Worm (Caenorhabditis elegans) whole organism, young adult: Measurements from ENCODE around the gene ZK1307.1.

ENCODE experiments used
- B0019.2 ChIP-seq: fragments of 200-800 bp; sonication (Bioruptor generic); conservative IDR thresholded peaks from 2 replicates; pipeline ENCODE4 v1.3.6; 2022; ENCODE audit warnings: missing genetic modification reagents, missing genetic modification characterization, missing compliant biosample characterization
- B0261.1 ChIP-seq: sonication (generic microtip); optimal IDR thresholded peaks from 2 replicates; lab custom pipeline; 2016; ENCODE audit warnings: mild to moderate bottlenecking, missing genetic modification characterization, moderate library complexity, missing compliant biosample characterization
- B0336.3 ChIP-seq: fragments of 200-800 bp; sonication (Bioruptor generic); IDR thresholded peaks from 2 replicates; pipeline ENCODE4 v1.3.6; 2022; ENCODE audit warnings: missing genetic modification characterization, missing compliant biosample characterization
- C17E4.6 ChIP-seq: fragments of 200-800 bp; sonication (Bioruptor generic); IDR thresholded peaks from 2 replicates; pipeline ENCODE4 v1.3.6; 2022; ENCODE audit warnings: missing genetic modification reagents, missing genetic modification characterization, missing compliant biosample characterization
- F23B12.7 ChIP-seq: sonication (generic microtip); optimal IDR thresholded peaks from 2 replicates; lab custom pipeline; 2017; ENCODE audit warnings: missing genetic modification characterization, mild to moderate bottlenecking, missing compliant biosample characterization, antibody characterized with exemption, moderate library complexity; ENCODE audit not compliant: insufficient read depth
- F39B2.1 ChIP-seq: fragments of 200-800 bp; sonication (Bioruptor generic); IDR thresholded peaks from 2 replicates; pipeline ENCODE4 v1.3.6; 2022; ENCODE audit warnings: missing genetic modification reagents, missing genetic modification characterization, missing compliant biosample characterization
- F52B5.7 ChIP-seq: sonication (generic microtip); optimal IDR thresholded peaks from 2 replicates; lab custom pipeline; 2016; ENCODE audit warnings: mild to moderate bottlenecking, missing genetic modification characterization, missing compliant biosample characterization
- F57A8.1 ChIP-seq: fragments of 200-800 bp; sonication (Bioruptor generic); optimal IDR thresholded peaks from 2 replicates; lab custom pipeline; 2018; ENCODE audit warnings: mild to moderate bottlenecking, missing genetic modification characterization, moderate library complexity, missing compliant biosample characterization
- T07F8.4 ChIP-seq: sonication (generic microtip); optimal IDR thresholded peaks from 2 replicates; lab custom pipeline; 2016; ENCODE audit warnings: mild to moderate bottlenecking, missing genetic modification characterization, moderate library complexity, missing compliant biosample characterization
- T26A5.8 ChIP-seq: sonication (generic microtip); optimal IDR thresholded peaks from 2 replicates; lab custom pipeline; 2016; ENCODE audit warnings: missing genetic modification characterization, missing compliant biosample characterization
- Y53G8AR.9 ChIP-seq: fragments of 200-800 bp; sonication (Bioruptor generic); conservative IDR thresholded peaks from 2 replicates; pipeline ENCODE4 v1.3.6; 2022; ENCODE audit warnings: missing genetic modification reagents, missing genetic modification characterization, missing compliant biosample characterization
- Y67H2A.10 ChIP-seq: fragments of 200-800 bp; sonication (Bioruptor generic); conservative IDR thresholded peaks from 2 replicates; pipeline ENCODE4 v1.3.6; 2022; ENCODE audit warnings: missing genetic modification reagents, missing genetic modification characterization, missing compliant biosample characterization
- Y79H2A.3 ChIP-seq: fragments of 200-800 bp; sonication (Bioruptor generic); conservative IDR thresholded peaks from 2 replicates; pipeline ENCODE4 v1.3.6; 2022; ENCODE audit warnings: missing genetic modification reagents, missing genetic modification characterization, missing compliant biosample characterization
- Y95B8A.8 ChIP-seq: fragments of 200-800 bp; sonication (Bioruptor generic); IDR thresholded peaks from 2 replicates; pipeline ENCODE4 v1.3.6; 2022; ENCODE audit warnings: missing genetic modification reagents, missing genetic modification characterization, missing compliant biosample characterization
- ama-1 ChIP-seq, 3 experiments: fragments of 150-350 bp in 1 of 3; sonication (generic microtip) in 2 of 3; optimal IDR thresholded peaks; 2 replicates each; lab custom pipeline; 2014 to 2018; ENCODE audit warnings: missing biosample characterization in 2 of 3, missing genetic modification characterization in 2 of 3, missing genetic modification reagents in 2 of 3
- aptf-2 ChIP-seq: fragments of 200-800 bp; sonication (Bioruptor generic); conservative IDR thresholded peaks from 2 replicates; pipeline ENCODE4 v1.3.6; 2022; ENCODE audit warnings: missing genetic modification reagents, missing genetic modification characterization, missing compliant biosample characterization
- attf-3 ChIP-seq: fragments of 200-800 bp; sonication (Bioruptor generic); conservative IDR thresholded peaks from 2 replicates; pipeline ENCODE4 v1.3.6; 2022; ENCODE audit warnings: missing genetic modification reagents, missing genetic modification characterization, missing compliant biosample characterization
- attf-6 ChIP-seq: fragments of 200-800 bp; sonication (Bioruptor generic); IDR thresholded peaks from 2 replicates; pipeline ENCODE4 v1.3.6; 2022; ENCODE audit warnings: missing genetic modification reagents, missing genetic modification characterization, missing compliant biosample characterization
- bed-1 ChIP-seq: fragments of 200-800 bp; sonication (Bioruptor generic); IDR thresholded peaks from 2 replicates; pipeline ENCODE4 v1.3.6; 2022; ENCODE audit warnings: missing genetic modification reagents, missing genetic modification characterization, missing compliant biosample characterization
- bed-2 ChIP-seq: fragments of 200-800 bp; sonication (Bioruptor generic); IDR thresholded peaks from 2 replicates; pipeline ENCODE4 v1.3.6; 2022; ENCODE audit warnings: missing genetic modification reagents, missing genetic modification characterization, missing compliant biosample characterization
- ceh-27 ChIP-seq: fragments of 200-800 bp; sonication (Bioruptor generic); optimal IDR thresholded peaks from 2 replicates; lab custom pipeline; 2018; ENCODE audit warnings: mild to moderate bottlenecking, missing genetic modification characterization, moderate library complexity, missing compliant biosample characterization
- chd-7 ChIP-seq: sonication (generic microtip); optimal IDR thresholded peaks from 2 replicates; lab custom pipeline; 2016; ENCODE audit warnings: mild to moderate bottlenecking, missing genetic modification characterization, moderate library complexity, missing compliant biosample characterization
- dpl-1 ChIP-seq: fragments of 150-350 bp; optimal IDR thresholded peaks from 2 replicates; lab custom pipeline; 2014; ENCODE audit warnings: missing biosample characterization, missing genetic modification reagents, missing genetic modification characterization
- egl-18 ChIP-seq: fragments of 200-800 bp; sonication (Bioruptor generic); IDR thresholded peaks from 2 replicates; pipeline ENCODE4 v1.3.6; 2022; ENCODE audit warnings: missing genetic modification reagents, missing genetic modification characterization, missing compliant biosample characterization
- egrh-3 ChIP-seq: fragments of 200-800 bp; sonication (Bioruptor generic); IDR thresholded peaks from 2 replicates; pipeline ENCODE4 v1.3.6; 2022; ENCODE audit warnings: missing genetic modification reagents, missing genetic modification characterization, missing compliant biosample characterization
- hmg-1.2 ChIP-seq: fragments of 200-800 bp; sonication (Bioruptor generic); IDR thresholded peaks from 2 replicates; pipeline ENCODE4 v1.3.6; 2022; ENCODE audit warnings: missing genetic modification reagents, missing genetic modification characterization, missing compliant biosample characterization
- hsf-1 ChIP-seq: fragments of 200-800 bp; sonication (Bioruptor generic); IDR thresholded peaks from 2 replicates; pipeline ENCODE4 v1.3.6; 2022; ENCODE audit warnings: missing genetic modification reagents, missing genetic modification characterization, missing compliant biosample characterization
- lag-1 ChIP-seq: fragments of 200-800 bp; sonication (Bioruptor generic); IDR thresholded peaks from 2 replicates; pipeline ENCODE4 v1.3.6; 2022; ENCODE audit warnings: missing genetic modification reagents, missing genetic modification characterization, missing compliant biosample characterization
- let-526 ChIP-seq: fragments of 200-800 bp; sonication (Bioruptor generic); IDR thresholded peaks from 2 replicates; pipeline ENCODE4 v1.3.6; 2022; ENCODE audit warnings: missing genetic modification reagents, missing genetic modification characterization, missing compliant biosample characterization
- let-607 ChIP-seq, 2 experiments: fragments of 200-800 bp in 1 of 2; sonication (Bioruptor generic) in 1 of 2; sonication (generic microtip) in 1 of 2; optimal IDR thresholded peaks; 2 replicates each; lab custom pipeline; 2016 to 2018; ENCODE audit warnings: mild to moderate bottlenecking in 2 of 2, missing compliant biosample characterization in 2 of 2, missing genetic modification characterization in 2 of 2, moderate library complexity in 2 of 2, missing genotype in 1 of 2
- lin-40 ChIP-seq: sonication (generic microtip); optimal IDR thresholded peaks from 2 replicates; lab custom pipeline; 2016; ENCODE audit warnings: missing genetic modification characterization, mild to moderate bottlenecking, missing compliant biosample characterization, missing genotype, missing genetic modification reagents
- lir-1 ChIP-seq: fragments of 200-800 bp; sonication (Bioruptor generic); conservative IDR thresholded peaks from 2 replicates; pipeline ENCODE4 v1.3.6; 2022; ENCODE audit warnings: missing genetic modification reagents, missing genetic modification characterization, missing compliant biosample characterization
- lsl-1 ChIP-seq: fragments of 200-800 bp; sonication (Bioruptor generic); optimal IDR thresholded peaks from 2 replicates; lab custom pipeline; 2018; ENCODE audit warnings: mild to moderate bottlenecking, missing genetic modification characterization, moderate library complexity, missing compliant biosample characterization
- nfyb-1 ChIP-seq: fragments of 200-800 bp; sonication (Bioruptor generic); IDR thresholded peaks from 2 replicates; pipeline ENCODE4 v1.3.6; 2022; ENCODE audit warnings: missing genetic modification reagents, missing genetic modification characterization, missing compliant biosample characterization
- nhr-120 ChIP-seq: fragments of 200-800 bp; sonication (Bioruptor generic); IDR thresholded peaks from 2 replicates; pipeline ENCODE4 v1.3.6; 2022; ENCODE audit warnings: missing genetic modification characterization, missing compliant biosample characterization
- pha-4 ChIP-seq: fragments of 150-350 bp; sonication (generic microtip); optimal IDR thresholded peaks from 2 replicates; lab custom pipeline; 2014; ENCODE audit warnings: missing biosample characterization, missing genetic modification reagents, missing genetic modification characterization
- repo-1 ChIP-seq: sonication (generic microtip); optimal IDR thresholded peaks from 2 replicates; lab custom pipeline; 2017; ENCODE audit warnings: mild to moderate bottlenecking, missing genetic modification characterization, missing compliant biosample characterization
- snpc-1.1 ChIP-seq: sonication (generic microtip); optimal IDR thresholded peaks from 2 replicates; lab custom pipeline; 2017; ENCODE audit warnings: missing genetic modification characterization, mild to moderate bottlenecking, missing compliant biosample characterization, antibody characterized with exemption, moderate library complexity, missing genotype, missing genetic modification reagents; ENCODE audit not compliant: insufficient read depth
- snpc-1.3 ChIP-seq: sonication (generic microtip); optimal IDR thresholded peaks from 2 replicates; lab custom pipeline; 2017; ENCODE audit warnings: missing genetic modification characterization, mild to moderate bottlenecking, missing compliant biosample characterization, antibody characterized with exemption, moderate library complexity, missing genotype, missing genetic modification reagents; ENCODE audit not compliant: insufficient read depth
- sptf-2 ChIP-seq: fragments of 200-800 bp; sonication (Bioruptor generic); optimal IDR thresholded peaks from 2 replicates; lab custom pipeline; 2018; ENCODE audit warnings: mild to moderate bottlenecking, missing genetic modification characterization, missing compliant biosample characterization
- tlf-1 ChIP-seq: fragments of 200-800 bp; sonication (Bioruptor generic); optimal IDR thresholded peaks from 2 replicates; lab custom pipeline; 2018; ENCODE audit warnings: mild to moderate bottlenecking, missing genetic modification characterization, missing compliant biosample characterization
- unc-130 ChIP-seq: sonication (generic microtip); optimal IDR thresholded peaks from 2 replicates; lab custom pipeline; 2016; ENCODE audit warnings: missing genetic modification reagents, missing genetic modification characterization, missing compliant biosample characterization
- zfh-2 ChIP-seq: fragments of 200-800 bp; sonication (Bioruptor generic); conservative IDR thresholded peaks from 2 replicates; pipeline ENCODE4 v1.3.6; 2022; ENCODE audit warnings: missing genetic modification reagents, missing genetic modification characterization, missing compliant biosample characterization
- ztf-26 ChIP-seq: sonication (generic microtip); optimal IDR thresholded peaks from 2 replicates; lab custom pipeline; 2017; ENCODE audit warnings: missing genetic modification characterization, missing compliant biosample characterization
- ztf-28 ChIP-seq: fragments of 200-800 bp; sonication (Bioruptor generic); IDR thresholded peaks from 2 replicates; pipeline ENCODE4 v1.3.6; 2022; ENCODE audit warnings: missing genetic modification reagents, missing genetic modification characterization, missing compliant biosample characterization
- ztf-6 ChIP-seq: fragments of 200-800 bp; sonication (Bioruptor generic); IDR thresholded peaks from 2 replicates; pipeline ENCODE4 v1.3.6; 2022; ENCODE audit warnings: missing genetic modification reagents, missing genetic modification characterization, missing compliant biosample characterization

Gene ZK1307.1

ce11 chrII:9617039-9617901 is 38.1 kb downstream of the ZK1307.1 start, which contains the start of gene hal-3 (continued):
- peak; percentile 21 for TF ChIP-seq tlf-1 (GFP tag; lab: Kevin White, UChicago)
- TF ChIP-seq attf-6 (GFP tag; lab: Robert Waterston, UW), result no peak
- TF ChIP-seq Y95B8A.8 (GFP tag; lab: Robert Waterston, UW), result 0 out of 2 replicates have a peak, but pooled peaks have one; percentile 52
- TF ChIP-seq snpc-1.1 (tag; lab: Kevin White, UChicago), result no peak
- peak; percentile 77 for TF ChIP-seq ama-1 (optimal IDR thresholded peaks at IDR 0.05; lab: Kevin White, UChicago)
- TF ChIP-seq ama-1 (GFP tag; optimal IDR thresholded peaks at IDR 0.05; lab: Kevin White, UChicago), result no peak
- TF ChIP-seq egl-18, result 0 out of 2 replicates have a peak, but pooled peaks have one; percentile 24
- 0 out of 2 replicates have a peak, but pooled peaks have one; percentile 35 for TF ChIP-seq nfyb-1 (GFP tag; lab: Robert Waterston, UW)
- TF ChIP-seq bed-1 (GFP tag; lab: Robert Waterston, UW), result no peak
- no peak for TF ChIP-seq egrh-3
- no peak for TF ChIP-seq ceh-27 (GFP tag; lab: Kevin White, UChicago)
- TF ChIP-seq dpl-1 (GFP tag; lab: Kevin White, UChicago), result no peak
- TF ChIP-seq lsl-1, result peak; percentile 60
- TF ChIP-seq F52B5.7 (tag; lab: Kevin White, UChicago), result peak; percentile 22
- TF ChIP-seq unc-130 (GFP tag; lab: Kevin White, UChicago), result no peak
- peak; percentile 1 for TF ChIP-seq T26A5.8 (tag; lab: Kevin White, UChicago)
- TF ChIP-seq sptf-2 (GFP tag; lab: Kevin White, UChicago), result no peak
- no peak; the same call in 1 of the 2 replicates for TF ChIP-seq attf-3 (GFP tag; lab: Robert Waterston, UW)
- no peak for TF ChIP-seq hsf-1 (GFP tag; lab: Robert Waterston, UW)
- TF ChIP-seq chd-7 (tag; lab: Kevin White, UChicago), result no peak
- TF ChIP-seq C17E4.6, result no peak
- TF ChIP-seq nhr-120 (GFP tag; lab: Robert Waterston, UW), result no peak
- TF ChIP-seq lin-40 (tag; lab: Kevin White, UChicago), result no peak
- no peak for TF ChIP-seq ztf-28 (GFP tag; lab: Robert Waterston, UW)
- no peak for TF ChIP-seq T07F8.4 (tag; lab: Kevin White, UChicago)
- no peak for TF ChIP-seq bed-2 (GFP tag; lab: Robert Waterston, UW)
- TF ChIP-seq repo-1 (tag; lab: Kevin White, UChicago), result peak; percentile 60
- TF ChIP-seq zfh-2 (GFP tag; lab: Robert Waterston, UW), result no peak
- no peak for TF ChIP-seq Y67H2A.10 (GFP tag; lab: Robert Waterston, UW)
- TF ChIP-seq F39B2.1, result no peak
- TF ChIP-seq lag-1 (GFP tag; lab: Robert Waterston, UW), result no peak
- TF ChIP-seq snpc-1.3 (tag; lab: Kevin White, UChicago), result no peak
- no peak for TF ChIP-seq ztf-6 (GFP tag; lab: Robert Waterston, UW)
- no peak for TF ChIP-seq F57A8.1
- TF ChIP-seq B0261.1 (tag; lab: Kevin White, UChicago), result no peak
- TF ChIP-seq B0019.2 (GFP tag; lab: Robert Waterston, UW), result no peak
- TF ChIP-seq let-526 (GFP tag; lab: Robert Waterston, UW), result no peak
- TF ChIP-seq let-607 (tag; optimal IDR thresholded peaks at IDR 0.05; lab: Kevin White, UChicago), result peak in 1 of 2 experiments; percentile 56
- TF ChIP-seq lir-1 (GFP tag; lab: Robert Waterston, UW), result no peak
- TF ChIP-seq Y79H2A.3 (GFP tag; lab: Robert Waterston, UW), result no peak
- TF ChIP-seq hmg-1.2 (GFP tag; lab: Robert Waterston, UW), result no peak
- TF ChIP-seq Y53G8AR.9 (GFP tag; lab: Robert Waterston, UW), result peak; percentile 73; the same call in 1 of the 2 replicates
- no peak for TF ChIP-seq pha-4 (tag; lab: Kevin White, UChicago)
- no peak for TF ChIP-seq ztf-26
- no peak for TF ChIP-seq F23B12.7
- TF ChIP-seq aptf-2, result no peak
- peak; percentile 76 for TF ChIP-seq B0336.3 (GFP tag; lab: Robert Waterston, UW)
